Fruit fly (Drosophila melanogaster) whole organism, embryonic: ENCODE measurements around the gene bma.

Source experiments
- ATbp ChIP-seq: fragments of 200-800 bp; sonication (Bioruptor generic); optimal IDR thresholded peaks from 2 replicates; lab custom pipeline; 2017; ENCODE audit warnings: missing biosample characterization, mild to moderate bottlenecking, missing genetic modification characterization, missing genetic modification reagents
- BtbVII ChIP-seq: fragments of 200-800 bp; sonication (Bioruptor generic); optimal IDR thresholded peaks from 3 replicates; lab custom pipeline; 2017; ENCODE audit warnings: missing biosample characterization, mild to moderate bottlenecking, missing genetic modification characterization
- Bteb2 ChIP-seq: fragments of 200-800 bp; sonication (Bioruptor generic); optimal IDR thresholded peaks from 2 replicates; lab custom pipeline; 2016; ENCODE audit warnings: missing biosample characterization, missing genetic modification characterization
- CG1024 ChIP-seq: fragments of 200-800 bp; sonication (Bioruptor generic); IDR thresholded peaks from 2 replicates; pipeline ENCODE4 v1.3.6; 2022; ENCODE audit warnings: missing biosample characterization, missing genetic modification characterization
- CG10274 ChIP-seq: fragments of 200-800 bp; sonication (Bioruptor generic); optimal IDR thresholded peaks from 3 replicates; lab custom pipeline; 2017; ENCODE audit warnings: missing biosample characterization, mild to moderate bottlenecking, missing genetic modification characterization
- CG11456 ChIP-seq: fragments of 200-800 bp; sonication (Bioruptor generic); IDR thresholded peaks from 3 replicates; pipeline ENCODE4 v1.3.6; 2022; ENCODE audit warnings: missing biosample characterization, missing genetic modification characterization
- CG12744 ChIP-seq: fragments of 200-800 bp; sonication (Bioruptor generic); optimal IDR thresholded peaks from 2 replicates; lab custom pipeline; 2016; ENCODE audit warnings: missing biosample characterization, missing genetic modification characterization
- CG13287 ChIP-seq: fragments of 200-800 bp; sonication (Bioruptor generic); IDR thresholded peaks from 2 replicates; pipeline ENCODE4 v1.3.6; 2022; ENCODE audit warnings: missing biosample characterization, missing genetic modification characterization; ENCODE audit not compliant: partially characterized antibody
- CG13894 ChIP-seq: fragments of 200-800 bp; sonication (Bioruptor generic); optimal IDR thresholded peaks from 3 replicates; lab custom pipeline; 2018; ENCODE audit warnings: missing biosample characterization, mild to moderate bottlenecking, missing genetic modification characterization, moderate library complexity
- CG1647 ChIP-seq: fragments of 200-800 bp; sonication (Bioruptor generic); optimal IDR thresholded peaks from 3 replicates; lab custom pipeline; 2016; ENCODE audit warnings: missing biosample characterization, missing genetic modification characterization
- CG18599 ChIP-seq: fragments of 200-800 bp; sonication (Bioruptor generic); optimal IDR thresholded peaks from 3 replicates; lab custom pipeline; 2017; ENCODE audit warnings: missing biosample characterization, missing genetic modification characterization, mild to moderate bottlenecking, moderate library complexity, missing genetic modification reagents
- CG2129 ChIP-seq: fragments of 200-800 bp; sonication (Bioruptor generic); IDR thresholded peaks from 2 replicates; pipeline ENCODE4 v1.3.6; 2022; ENCODE audit warnings: missing biosample characterization, missing genetic modification characterization; ENCODE audit not compliant: partially characterized antibody
- CG32532 ChIP-seq: fragments of 200-800 bp; sonication (Bioruptor generic); IDR thresholded peaks from 2 replicates; pipeline ENCODE4 v1.3.6; 2022; ENCODE audit warnings: missing biosample characterization, missing genetic modification characterization
- CG33557 ChIP-seq: fragments of 200-800 bp; sonication (Bioruptor generic); optimal IDR thresholded peaks from 2 replicates; lab custom pipeline; 2019; ENCODE audit warnings: missing biosample characterization, mild to moderate bottlenecking, missing genetic modification characterization, moderate library complexity
- CG43689 ChIP-seq: fragments of 200-800 bp; sonication (Bioruptor generic); IDR thresholded peaks from 2 replicates; pipeline ENCODE4 v1.3.6; 2022; ENCODE audit warnings: missing biosample characterization, missing genetic modification characterization
- CG6854 ChIP-seq: fragments of 200-800 bp; sonication (Bioruptor generic); optimal IDR thresholded peaks from 3 replicates; lab custom pipeline; 2017; ENCODE audit warnings: missing biosample characterization, mild to moderate bottlenecking, missing genetic modification characterization
- CG7556 ChIP-seq: fragments of 200-800 bp; sonication (Bioruptor generic); optimal IDR thresholded peaks from 2 replicates; lab custom pipeline; 2017; ENCODE audit warnings: missing biosample characterization, mild to moderate bottlenecking, missing genetic modification characterization
- CG7839 ChIP-seq: fragments of 200-800 bp; sonication (Bioruptor generic); optimal IDR thresholded peaks from 3 replicates; lab custom pipeline; 2018; ENCODE audit warnings: missing biosample characterization, mild to moderate bottlenecking, missing genetic modification characterization, moderate library complexity
- CG8359 ChIP-seq: fragments of 200-800 bp; sonication (Bioruptor generic); optimal IDR thresholded peaks from 2 replicates; lab custom pipeline; 2017; ENCODE audit warnings: missing biosample characterization, mild to moderate bottlenecking, missing genetic modification characterization, borderline replicate concordance
- CHES-1-like ChIP-seq: fragments of 200-800 bp; sonication (Bioruptor generic); optimal IDR thresholded peaks from 2 replicates; lab custom pipeline; 2016; ENCODE audit warnings: missing biosample characterization, missing genetic modification characterization
- Chrac-16 ChIP-seq: fragments of 200-800 bp; sonication (Bioruptor generic); optimal IDR thresholded peaks from 3 replicates; lab custom pipeline; 2016; ENCODE audit warnings: missing biosample characterization, missing genetic modification characterization
- Dip3 ChIP-seq: fragments of 200-800 bp; sonication (Bioruptor generic); optimal IDR thresholded peaks from 3 replicates; lab custom pipeline; 2016; ENCODE audit warnings: missing biosample characterization, missing genetic modification characterization
- Fer3 ChIP-seq: fragments of 200-800 bp; sonication (Bioruptor generic); optimal IDR thresholded peaks from 2 replicates; lab custom pipeline; 2018; ENCODE audit warnings: missing biosample characterization, mild to moderate bottlenecking, missing genetic modification characterization, moderate library complexity
- Hr78 ChIP-seq, 2 experiments: fragments of 200-800 bp in 1 of 2; fragments of >200 bp in 1 of 2; sonication (Bioruptor generic) in 1 of 2; optimal IDR thresholded peaks; 2 replicates each; lab custom pipeline; 2017 to 2019; ENCODE audit warnings: missing biosample characterization in 2 of 2, missing genetic modification characterization in 2 of 2, mild to moderate bottlenecking in 1 of 2, moderate library complexity in 1 of 2
- Lhr ChIP-seq: fragments of 200-800 bp; sonication (Bioruptor generic); optimal IDR thresholded peaks from 3 replicates; lab custom pipeline; 2017; ENCODE audit warnings: mild to moderate bottlenecking, missing biosample characterization, missing genetic modification reagents, missing genetic modification characterization
- NK7.1 ChIP-seq: fragments of 200-800 bp; sonication (Bioruptor generic); optimal IDR thresholded peaks from 3 replicates; lab custom pipeline; 2016; ENCODE audit warnings: missing biosample characterization, missing genetic modification characterization
- Nf-YC ChIP-seq: fragments of 200-800 bp; optimal IDR thresholded peaks from 3 replicates; lab custom pipeline; 2019; ENCODE audit warnings: missing biosample characterization, mild to moderate bottlenecking, missing genetic modification characterization, moderate library complexity
- Side ChIP-seq: fragments of 200-800 bp; sonication (Bioruptor generic); optimal IDR thresholded peaks from 2 replicates; lab custom pipeline; 2016; ENCODE audit warnings: missing biosample characterization, missing genetic modification characterization
- btn ChIP-seq: fragments of 200-800 bp; sonication (Bioruptor generic); optimal IDR thresholded peaks from 2 replicates; lab custom pipeline; 2016; ENCODE audit warnings: missing biosample characterization, missing genetic modification characterization
- chinmo ChIP-seq: fragments of 200-800 bp; sonication (Bioruptor generic); IDR thresholded peaks from 4 replicates; pipeline ENCODE4 v1.3.6; 2022; ENCODE audit warnings: missing biosample characterization, missing genetic modification characterization; ENCODE audit not compliant: partially characterized antibody
- cwo ChIP-seq: fragments of 200-800 bp; sonication (Bioruptor generic); optimal IDR thresholded peaks from 3 replicates; lab custom pipeline; 2017; ENCODE audit warnings: missing biosample characterization, missing genetic modification characterization, mild to moderate bottlenecking, moderate library complexity, missing genetic modification reagents
- grn ChIP-seq: fragments of 200-800 bp; sonication (Bioruptor generic); optimal IDR thresholded peaks from 3 replicates; lab custom pipeline; 2017; ENCODE audit warnings: missing biosample characterization, missing genetic modification characterization
- gt ChIP-seq: fragments of 200-800 bp; sonication (Bioruptor generic); IDR thresholded peaks from 2 replicates; pipeline ENCODE4 v1.3.6; 2022; ENCODE audit warnings: missing biosample characterization, missing genetic modification characterization
- hth ChIP-seq: fragments of >200 bp; optimal IDR thresholded peaks from 2 replicates; lab custom pipeline; 2017; ENCODE audit warnings: inconsistent platforms
- kah ChIP-seq: fragments of 200-800 bp; sonication (Bioruptor generic); optimal IDR thresholded peaks from 2 replicates; lab custom pipeline; 2018; ENCODE audit warnings: missing biosample characterization, mild to moderate bottlenecking, missing genetic modification characterization
- lab ChIP-seq: fragments of 200-800 bp; sonication (Bioruptor generic); optimal IDR thresholded peaks from 3 replicates; lab custom pipeline; 2017; ENCODE audit warnings: missing biosample characterization, missing genetic modification characterization, mild to moderate bottlenecking, moderate library complexity, missing genetic modification reagents
- lmd ChIP-seq: fragments of 200-800 bp; sonication (Bioruptor generic); IDR thresholded peaks from 2 replicates; pipeline ENCODE4 v1.3.6; 2022; ENCODE audit warnings: missing biosample characterization, missing genetic modification characterization
- mirr ChIP-seq: fragments of 200-800 bp; sonication (Bioruptor generic); optimal IDR thresholded peaks from 3 replicates; lab custom pipeline; 2018; ENCODE audit warnings: missing biosample characterization, mild to moderate bottlenecking, missing genetic modification characterization
- nerfin-2 ChIP-seq: fragments of 200-800 bp; sonication (Bioruptor generic); IDR thresholded peaks from 2 replicates; pipeline ENCODE4 v1.3.6; 2022; ENCODE audit warnings: missing biosample characterization, missing genetic modification characterization; ENCODE audit not compliant: partially characterized antibody
- pan ChIP-seq, 4 experiments: fragments of >200 bp in 3 of 4; fragments of 200-800 bp in 1 of 4; sonication (Bioruptor generic) in 1 of 4; optimal IDR thresholded peaks in 3 of 4; IDR thresholded peaks in 1 of 4; 2 replicates each; pipeline versions ENCODE4 v1.3.6 to Lab custom; 2017 to 2022; ENCODE audit warnings: missing biosample characterization in 2 of 4, missing genetic modification characterization in 2 of 4, mixed read lengths in 1 of 4
- pho ChIP-seq: fragments of 200-800 bp; sonication (Bioruptor generic); optimal IDR thresholded peaks from 2 replicates; lab custom pipeline; 2016; ENCODE audit warnings: missing biosample characterization, missing genetic modification characterization
- pum ChIP-seq: fragments of 200-800 bp; sonication (Bioruptor generic); optimal IDR thresholded peaks from 2 replicates; lab custom pipeline; 2016; ENCODE audit warnings: missing biosample characterization, missing genetic modification characterization
- scrt ChIP-seq: fragments of 200-800 bp; sonication (Bioruptor generic); optimal IDR thresholded peaks from 2 replicates; lab custom pipeline; 2018; ENCODE audit warnings: missing biosample characterization, mild to moderate bottlenecking, missing genetic modification characterization, moderate library complexity
- sens-2 ChIP-seq: fragments of 200-800 bp; sonication (Bioruptor generic); IDR thresholded peaks from 2 replicates; pipeline ENCODE4 v1.3.6; 2022; ENCODE audit warnings: missing biosample characterization, missing genetic modification characterization
- sisA ChIP-seq: fragments of 200-800 bp; sonication (Bioruptor generic); IDR thresholded peaks from 2 replicates; pipeline ENCODE4 v1.3.6; 2022; ENCODE audit warnings: missing biosample characterization, missing genetic modification characterization
- slou ChIP-seq: fragments of 200-800 bp; sonication (Bioruptor generic); optimal IDR thresholded peaks from 3 replicates; lab custom pipeline; 2016; ENCODE audit warnings: missing biosample characterization, missing genetic modification characterization
- tap ChIP-seq: fragments of 200-800 bp; optimal IDR thresholded peaks from 3 replicates; lab custom pipeline; 2019; ENCODE audit warnings: missing biosample characterization, mild to moderate bottlenecking, missing genetic modification characterization, moderate library complexity
- z ChIP-seq: fragments of 200-800 bp; sonication (Bioruptor generic); IDR thresholded peaks from 3 replicates; pipeline ENCODE4 v1.3.6; 2022; ENCODE audit warnings: missing biosample characterization, missing genetic modification characterization
- zen2 ChIP-seq: fragments of 200-800 bp; sonication (Bioruptor generic); IDR thresholded peaks from 3 replicates; pipeline ENCODE4 v1.3.6; 2022; ENCODE audit warnings: missing biosample characterization, missing genetic modification characterization; ENCODE audit not compliant: partially characterized antibody

Gene bma

DNA sequence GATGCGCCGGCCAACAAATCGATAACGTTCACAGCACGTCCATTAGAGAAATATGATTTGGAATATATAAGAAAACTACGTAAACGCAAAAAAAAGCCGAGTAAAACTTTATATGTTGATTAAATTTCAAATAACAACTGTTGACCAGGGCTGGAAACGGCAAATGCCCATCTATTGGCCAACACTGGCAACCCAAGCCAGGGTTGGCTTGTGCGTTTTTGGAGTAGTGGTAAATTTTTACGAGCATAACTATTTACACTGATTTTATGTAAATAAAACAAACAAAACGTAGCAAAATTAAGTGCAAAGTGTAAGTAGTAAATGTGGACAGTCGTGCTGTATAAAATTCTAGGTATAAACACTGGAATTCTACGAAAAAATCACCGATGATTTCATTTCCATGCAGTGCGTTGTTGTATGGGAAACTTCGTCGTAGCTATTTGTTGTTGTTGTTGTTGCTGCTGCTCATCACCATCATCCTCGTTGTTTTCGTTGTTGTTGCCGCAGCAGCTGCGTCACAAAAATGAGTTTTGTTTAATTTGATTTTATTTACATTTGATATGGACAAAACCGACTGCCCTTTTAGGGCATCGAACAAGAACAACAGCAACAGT, 8.8 kb upstream of the bma start, which contains the start of gene nudE (continued):
- TF ChIP-seq pum (GFP tag; lab: Kevin White, UChicago) (no peak), Hr78 (GFP tag; optimal IDR thresholded peaks at IDR 0.05; lab: Kevin White, UChicago) (no peak), CG2129 (GFP tag; lab: Robert Waterston, UW) (no peak), Fer3 (tag; lab: Kevin White, UChicago) (peak; percentile 33), Side (GFP tag; lab: Kevin White, UChicago) (peak; percentile 27), chinmo (GFP tag; lab: Robert Waterston, UW) (no peak), CG11456 (GFP tag; lab: Robert Waterston, UW) (peak; percentile 69; the same call in 1 of the 3 replicates), ATbp (no peak), CG7556 (peak; percentile 5), sens-2 (GFP tag; lab: Robert Waterston, UW) (no peak), CG7839 (tag; lab: Kevin White, UChicago) (peak; percentile 28), z (no peak), Dip3 (peak; percentile 16), btn (no peak), CHES-1-like (peak; percentile 32), CG43689 (no peak), Bteb2 (GFP tag; lab: Kevin White, UChicago) (peak; percentile 28), BtbVII (GFP tag; lab: Kevin White, UChicago) (no peak), gt (GFP tag; lab: Robert Waterston, UW) (no peak), CG6854 (GFP tag; lab: Kevin White, UChicago) (no peak), lab (GFP tag; lab: Kevin White, UChicago) (peak; percentile 55), CG13287 (no peak), sisA (peak; percentile 18; the same call in 1 of the 2 replicates), hth (lab: Kevin White, UChicago) (no peak), CG32532 (peak; percentile 35), cwo (no peak), pho (GFP tag; lab: Kevin White, UChicago) (peak; percentile 21), CG1024 (GFP tag; lab: Robert Waterston, UW) (no peak), zen2 (GFP tag; lab: Robert Waterston, UW) (no peak), lmd (GFP tag; lab: Robert Waterston, UW) (no peak; the same call in 1 of the 2 replicates), CG33557 (GFP tag; lab: Kevin White, UChicago) (no peak), CG18599 (peak; percentile 30), NK7.1 (no peak), Lhr (no peak), mirr (GFP tag; lab: Kevin White, UChicago) (no peak), slou (no peak), kah (GFP tag; lab: Kevin White, UChicago) (peak; percentile 48), tap (tag; lab: Kevin White, UChicago) (no peak), nerfin-2 (GFP tag; lab: Robert Waterston, UW) (no peak), CG12744 (no peak), CG13894 (tag; lab: Kevin White, UChicago) (no peak), CG8359 (GFP tag; lab: Kevin White, UChicago) (no peak), CG10274 (GFP tag; lab: Kevin White, UChicago) (no peak), grn (GFP tag; lab: Kevin White, UChicago) (no peak), Nf-YC (tag; lab: Kevin White, UChicago) (no peak), scrt (no peak), pan (optimal IDR thresholded peaks at IDR 0.05; lab: Kevin White, UChicago) (no peak), pan (GFP tag; optimal IDR thresholded peaks at IDR 0.05 in 1 of 2, IDR thresholded peaks at IDR 0.05 in 1 of 2) (peak in 1 of 2 experiments; percentile 26), CG1647 (no peak), Chrac-16 (peak; percentile 18)
